Worm (Caenorhabditis elegans) whole organism, early embryonic: ENCODE data around the gene F09C6.3.

ENCODE experiments used
- B0310.2 ChIP-seq: sonication (generic microtip); optimal IDR thresholded peaks from 2 replicates; lab custom pipeline; 2016; ENCODE audit warnings: mild to moderate bottlenecking, missing genetic modification characterization, missing compliant biosample characterization
- ama-1 ChIP-seq: fragments of 150-350 bp; optimal IDR thresholded peaks from 2 replicates; lab custom pipeline; 2014
- ceh-36 ChIP-seq: sonication (generic microtip); optimal IDR thresholded peaks from 2 replicates; lab custom pipeline; 2016; ENCODE audit warnings: missing genetic modification characterization, inconsistent platforms, missing compliant biosample characterization
- ets-7 ChIP-seq: sonication (generic microtip); optimal IDR thresholded peaks from 2 replicates; lab custom pipeline; 2016; ENCODE audit warnings: missing genotype, missing genetic modification characterization, missing compliant biosample characterization
- flt-1 ChIP-seq: fragments of 200-800 bp; sonication (Bioruptor generic); IDR thresholded peaks from 2 replicates; pipeline ENCODE4 v1.3.6; 2022; ENCODE audit warnings: missing genetic modification characterization, missing compliant biosample characterization
- pes-1 ChIP-seq: fragments of 200-800 bp; sonication (Bioruptor generic); IDR thresholded peaks from 2 replicates; pipeline ENCODE4 v1.3.6; 2022; ENCODE audit warnings: missing genetic modification reagents, missing genetic modification characterization, missing compliant biosample characterization
- scrt-1 ChIP-seq: fragments of 200-800 bp; sonication (Bioruptor generic); IDR thresholded peaks from 2 replicates; pipeline ENCODE4 v1.3.6; 2022; ENCODE audit warnings: missing genetic modification characterization, missing compliant biosample characterization
- sea-1 ChIP-seq: fragments of 200-800 bp; sonication (Bioruptor generic); conservative IDR thresholded peaks from 2 replicates; pipeline ENCODE4 v1.3.6; 2022; ENCODE audit warnings: missing genetic modification characterization, missing compliant biosample characterization
- tbx-11 ChIP-seq: fragments of 200-800 bp; sonication (Bioruptor generic); IDR thresholded peaks from 2 replicates; pipeline ENCODE4 v1.3.6; 2022; ENCODE audit warnings: missing genetic modification characterization, missing compliant biosample characterization
- tbx-37 ChIP-seq: fragments of 200-800 bp; sonication (Bioruptor generic); conservative IDR thresholded peaks from 2 replicates; pipeline ENCODE4 v1.3.6; 2022; ENCODE audit warnings: missing genetic modification reagents, missing genetic modification characterization, missing compliant biosample characterization
- tra-4 ChIP-seq: sonication (generic microtip); optimal IDR thresholded peaks from 2 replicates; lab custom pipeline; 2017; ENCODE audit warnings: missing genetic modification characterization, missing compliant biosample characterization

DNA sequence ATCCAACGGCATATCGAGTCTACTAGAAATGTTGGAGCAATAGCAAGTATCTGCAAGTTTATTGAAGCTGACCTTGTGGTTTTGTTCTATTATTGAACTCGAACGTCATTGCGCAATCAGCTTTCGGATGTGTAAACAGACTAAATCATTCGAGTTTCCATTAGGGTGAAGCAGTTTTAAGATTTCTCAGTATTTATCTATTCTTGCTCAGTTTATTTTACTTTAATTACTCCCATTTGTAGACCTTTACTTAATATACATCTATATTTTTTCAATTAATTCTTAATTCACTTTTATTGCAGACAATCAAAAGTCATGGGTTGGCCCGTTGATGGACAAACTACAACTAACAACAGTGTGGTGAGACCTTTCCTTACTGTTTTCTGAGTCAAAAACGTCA is 725 bp upstream of the F09C6.3 start, which contains the start of gene F09C6.14:
- TF ChIP-seq tbx-37 (no peak), ceh-36 (tag; lab: Kevin White, UChicago) (no peak), tra-4 (tag; lab: Kevin White, UChicago) (no peak), pes-1 (GFP tag; lab: Robert Waterston, UW) (no peak), flt-1 (GFP tag; lab: Robert Waterston, UW) (no peak), ets-7 (tag; lab: Kevin White, UChicago) (no peak), tbx-11 (no peak), scrt-1 (GFP tag; lab: Robert Waterston, UW) (no peak), ama-1 (lab: Kevin White, UChicago) (no peak), B0310.2 (tag; lab: Kevin White, UChicago) (no peak), sea-1 (no peak)
